Fruit fly (Drosophila melanogaster) whole organism, embryonic: Measurements from ENCODE around the gene sff.

Experiments used
- Ets65A ChIP-seq: fragments of 200-800 bp; sonication (Bioruptor generic); peaks from one replicate; lab custom pipeline; 2016; ENCODE audit warnings: missing biosample characterization, missing genetic modification characterization
- HmgZ ChIP-seq: fragments of 200-800 bp; sonication (Bioruptor generic); optimal IDR thresholded peaks from 2 replicates; lab custom pipeline; 2018; ENCODE audit warnings: missing biosample characterization, mild to moderate bottlenecking, missing genetic modification characterization
- Hr39 ChIP-seq: fragments of >200 bp; optimal IDR thresholded peaks from 2 replicates; lab custom pipeline; 2017

Gene sff

dm6 chr3L:15856035-15856434 lies 68.6 kb downstream of the sff start:
- TF ChIP-seq Hr39 (lab: Kevin White, UChicago) (peak; percentile 56), Ets65A (GFP tag; lab: Kevin White, UChicago) (peak; percentile 7), HmgZ (tag; lab: Kevin White, UChicago) (no peak)
